Worm (Caenorhabditis elegans) whole organism, L3 larva: ENCODE data around the gene F35F10.5.
A peak's percentile ranks its signal among the peaks of the same experiment; 100 is the strongest.

Experiments used
- R02D3.7 ChIP-seq: fragments of 150-350 bp; optimal IDR thresholded peaks from 2 replicates; lab custom pipeline; 2014; ENCODE audit warnings: missing biosample characterization, missing genetic modification characterization
- ZK546.5 ChIP-seq: sonication (generic microtip); optimal IDR thresholded peaks from 2 replicates; lab custom pipeline; 2017; ENCODE audit warnings: missing biosample characterization, missing genetic modification characterization
- aly-2 ChIP-seq: fragments of 150-350 bp; optimal IDR thresholded peaks from 2 replicates; lab custom pipeline; 2014; ENCODE audit warnings: missing biosample characterization, missing genetic modification characterization
- ceh-16 ChIP-seq: sonication (generic microtip); optimal IDR thresholded peaks from 2 replicates; lab custom pipeline; 2017; ENCODE audit warnings: missing biosample characterization, missing genetic modification characterization
- ceh-82 ChIP-seq: fragments of 150-350 bp; optimal IDR thresholded peaks from 2 replicates; lab custom pipeline; 2014; ENCODE audit warnings: missing biosample characterization, missing genetic modification characterization
- ceh-9 ChIP-seq: sonication (generic microtip); optimal IDR thresholded peaks from 2 replicates; lab custom pipeline; 2018; ENCODE audit warnings: missing biosample characterization, missing genetic modification characterization
- daf-12 ChIP-seq: fragments of 150-350 bp; optimal IDR thresholded peaks from 2 replicates; lab custom pipeline; 2014; ENCODE audit warnings: missing biosample characterization, missing genetic modification reagents, missing genetic modification characterization
- egl-5 ChIP-seq: fragments of 150-350 bp; optimal IDR thresholded peaks from 2 replicates; lab custom pipeline; 2017; ENCODE audit warnings: missing biosample characterization, missing genetic modification reagents, missing genetic modification characterization, inconsistent platforms
- elt-1 ChIP-seq: fragments of 150-350 bp; optimal IDR thresholded peaks from 2 replicates; lab custom pipeline; 2014; ENCODE audit warnings: missing biosample characterization, missing genetic modification characterization
- eor-1 ChIP-seq, 2 experiments: fragments of 150-350 bp; optimal IDR thresholded peaks; 2 replicates each; lab custom pipeline; 2014 to 2018; ENCODE audit warnings: missing biosample characterization in 2 of 2, missing genetic modification characterization in 2 of 2
- fkh-10 ChIP-seq: sonication (generic microtip); optimal IDR thresholded peaks from 2 replicates; lab custom pipeline; 2017; ENCODE audit warnings: missing biosample characterization, missing genetic modification reagents, missing genetic modification characterization
- fos-1 ChIP-seq: fragments of 150-350 bp; optimal IDR thresholded peaks from 2 replicates; lab custom pipeline; 2014; ENCODE audit warnings: missing biosample characterization, missing genetic modification characterization
- lin-15B ChIP-seq: fragments of 150-350 bp; optimal IDR thresholded peaks from 2 replicates; lab custom pipeline; 2014; ENCODE audit warnings: missing biosample characterization, missing genetic modification characterization
- lsy-12 ChIP-seq: sonication (generic microtip); optimal IDR thresholded peaks from 2 replicates; lab custom pipeline; 2016; ENCODE audit warnings: mild to moderate bottlenecking, missing genetic modification characterization, missing compliant biosample characterization
- mdl-1 ChIP-seq: fragments of 150-350 bp; optimal IDR thresholded peaks from 2 replicates; lab custom pipeline; 2014; ENCODE audit warnings: missing biosample characterization, missing genetic modification characterization
- mml-1 ChIP-seq: fragments of 150-350 bp; sonication (generic microtip); optimal IDR thresholded peaks from 3 replicates; lab custom pipeline; 2014; ENCODE audit warnings: missing biosample characterization, missing genetic modification characterization
- nfya-1 ChIP-seq: sonication (generic microtip); optimal IDR thresholded peaks from 2 replicates; lab custom pipeline; 2017; ENCODE audit warnings: missing genetic modification characterization, mild to moderate bottlenecking, missing compliant biosample characterization, antibody characterized with exemption, moderate library complexity; ENCODE audit not compliant: insufficient read depth
- nhr-11 ChIP-seq: fragments of 150-350 bp; optimal IDR thresholded peaks from 2 replicates; lab custom pipeline; 2014; ENCODE audit warnings: missing biosample characterization, missing genetic modification characterization
- nhr-12 ChIP-seq: fragments of 150-350 bp; optimal IDR thresholded peaks from 2 replicates; lab custom pipeline; 2014; ENCODE audit warnings: missing biosample characterization, missing genetic modification characterization
- nhr-237 ChIP-seq: fragments of 150-350 bp; optimal IDR thresholded peaks from 2 replicates; lab custom pipeline; 2014; ENCODE audit warnings: missing biosample characterization, missing genetic modification characterization
- nhr-25 ChIP-seq: sonication (generic microtip); optimal IDR thresholded peaks from 2 replicates; lab custom pipeline; 2017; ENCODE audit warnings: missing biosample characterization, missing genetic modification characterization
- nhr-43 ChIP-seq: sonication (generic microtip); optimal IDR thresholded peaks from 2 replicates; lab custom pipeline; 2016; ENCODE audit warnings: mild to moderate bottlenecking, missing genetic modification characterization, missing compliant biosample characterization; ENCODE audit not compliant: poor library complexity, severe bottlenecking
- nhr-67 ChIP-seq: fragments of 150-350 bp; optimal IDR thresholded peaks from 2 replicates; lab custom pipeline; 2014; ENCODE audit warnings: missing biosample characterization, missing genetic modification characterization
- pqm-1 ChIP-seq: fragments of 150-350 bp; optimal IDR thresholded peaks from 2 replicates; lab custom pipeline; 2017; ENCODE audit warnings: missing biosample characterization, missing genetic modification characterization, inconsistent platforms
- sea-2 ChIP-seq: fragments of 150-350 bp; sonication (generic microtip); optimal IDR thresholded peaks from 4 replicates; lab custom pipeline; 2014; ENCODE audit warnings: missing biosample characterization, missing genetic modification reagents, missing genetic modification characterization
- unc-39 ChIP-seq: sonication (generic microtip); optimal IDR thresholded peaks from 4 replicates; lab custom pipeline; 2017; ENCODE audit warnings: missing biosample characterization, missing genetic modification characterization
- unc-62 ChIP-seq: fragments of 150-350 bp; sonication (generic microtip); optimal IDR thresholded peaks from 4 replicates; lab custom pipeline; 2014; ENCODE audit warnings: missing biosample characterization, missing genetic modification reagents, missing genetic modification characterization
- zag-1 ChIP-seq: fragments of 150-350 bp; optimal IDR thresholded peaks from 2 replicates; lab custom pipeline; 2014; ENCODE audit warnings: missing biosample characterization, missing genetic modification characterization
- ztf-11 ChIP-seq: fragments of 150-350 bp; optimal IDR thresholded peaks from 2 replicates; lab custom pipeline; 2014; ENCODE audit warnings: missing biosample characterization, missing genetic modification characterization

F35F10.5 gene

ce11 chrV:3279138-3279537 lies 5.6 kb upstream of the F35F10.5 start:
- TF ChIP-seq nhr-237 (no peak), aly-2 (tag; lab: Kevin White, UChicago) (no peak), egl-5 (tag; lab: Kevin White, UChicago) (peak; percentile 26)

ce11 chrV:3280009-3280408 lies 4.7 kb upstream of the F35F10.5 start, which contains the start of gene T28A11.2:
T28A11.2 (plus strand) TSS chrV:3280379.
- no peak for TF ChIP-seq R02D3.7 (tag; lab: Kevin White, UChicago)
- no peak for TF ChIP-seq mdl-1 (tag; lab: Kevin White, UChicago)

ce11 chrV:3281523-3281922 lies 3.2 kb upstream of the F35F10.5 start, which contains the start of gene T28A11.25:
T28A11.25 (plus strand) TSS chrV:3281823.
- no peak for TF ChIP-seq mml-1

DNA sequence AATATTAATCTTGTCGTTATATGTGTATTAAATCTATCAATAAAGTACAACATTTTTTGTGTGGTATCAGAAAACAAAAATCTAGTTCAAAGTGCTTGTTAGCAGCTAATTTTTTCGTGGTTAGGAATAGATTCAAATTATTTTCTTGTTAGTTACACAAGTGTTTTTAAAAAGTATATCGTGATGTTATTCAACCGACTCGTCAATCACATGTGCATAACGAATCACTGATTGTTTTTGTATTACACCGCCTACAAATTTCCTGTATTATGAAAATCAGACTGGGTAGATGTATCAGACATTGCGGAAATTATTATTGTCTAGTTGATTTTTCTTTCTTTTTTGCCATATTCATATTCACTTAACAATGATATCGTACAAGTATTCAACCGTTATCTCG lies 1.8 kb upstream of the F35F10.5 start, which contains the start of gene str-64:
str-64 (plus strand) TSS at position 301 of the 400 bp plus-strand sequence.
- TF ChIP-seq mdl-1 (tag; lab: Kevin White, UChicago) (no peak), ceh-16 (tag; lab: Kevin White, UChicago) (no peak), lin-15B (tag; lab: Kevin White, UChicago) (no peak), unc-39 (tag; lab: Kevin White, UChicago) (no peak), elt-1 (tag; lab: Kevin White, UChicago) (no peak), ztf-11 (no peak), zag-1 (tag; lab: Kevin White, UChicago) (no peak), pqm-1 (tag; lab: Kevin White, UChicago) (no peak)

DNA sequence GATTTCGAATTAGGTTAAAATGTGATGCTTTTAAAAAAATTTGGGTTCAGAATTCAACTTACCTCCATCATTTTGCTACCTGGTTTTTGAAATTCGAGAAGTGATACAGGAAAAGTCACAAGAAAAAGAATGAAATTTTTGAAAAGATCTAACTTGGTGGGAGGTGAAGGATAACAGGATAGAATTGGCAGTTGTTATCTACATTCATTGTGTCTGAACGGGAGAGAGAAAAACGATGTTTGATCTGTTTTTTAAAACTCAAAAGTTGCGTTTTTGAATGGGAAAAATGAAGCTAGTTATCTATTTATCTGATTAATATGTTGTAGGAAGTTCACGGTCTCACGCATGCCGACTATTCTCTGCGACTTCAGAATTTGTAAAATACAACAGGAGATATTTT lies 2.6 kb downstream of the F35F10.5 start, which contains the start of gene F35F10.7:
F35F10.7 (minus strand) TSS at position 101 of the 400 bp plus-strand sequence.
- TF ChIP-seq ceh-9 (tag; lab: Kevin White, UChicago): no peak
- TF ChIP-seq nhr-12 (tag; lab: Kevin White, UChicago): no peak
- no peak for TF ChIP-seq unc-39 (tag; lab: Kevin White, UChicago)
- no peak for TF ChIP-seq sea-2 (GFP tag; lab: Kevin White, UChicago)
- TF ChIP-seq mdl-1 (tag; lab: Kevin White, UChicago): no peak
- no peak for TF ChIP-seq nhr-237
- TF ChIP-seq nhr-11 (tag; lab: Kevin White, UChicago): no peak
- TF ChIP-seq lin-15B (tag; lab: Kevin White, UChicago): no peak
- TF ChIP-seq nhr-43: no peak
- no peak for TF ChIP-seq fkh-10
- no peak for TF ChIP-seq daf-12 (tag; lab: Kevin White, UChicago)
- no peak for TF ChIP-seq aly-2 (tag; lab: Kevin White, UChicago)
- TF ChIP-seq ZK546.5 (tag; lab: Kevin White, UChicago): no peak
- TF ChIP-seq ceh-82 (tag; lab: Kevin White, UChicago): no peak
- no peak for TF ChIP-seq lsy-12 (tag; lab: Kevin White, UChicago)
- no peak for TF ChIP-seq fos-1 (tag; lab: Kevin White, UChicago)
- TF ChIP-seq, all 47 proteins: peak for 0

ce11 chrV:3288134-3288533 lies 3.4 kb downstream of the F35F10.5 start:
- TF ChIP-seq pqm-1 (tag; lab: Kevin White, UChicago): no peak
- TF ChIP-seq aly-2 (tag; lab: Kevin White, UChicago): no peak
- no peak for TF ChIP-seq mdl-1 (tag; lab: Kevin White, UChicago)
- TF ChIP-seq nhr-43: no peak
- TF ChIP-seq nhr-67: no peak
- TF ChIP-seq nhr-25: no peak
- TF ChIP-seq ceh-16 (tag; lab: Kevin White, UChicago): no peak
- no peak for TF ChIP-seq egl-5 (tag; lab: Kevin White, UChicago)
- TF ChIP-seq nhr-237: no peak
- no peak for TF ChIP-seq unc-62 (GFP tag; lab: Kevin White, UChicago)

DNA sequence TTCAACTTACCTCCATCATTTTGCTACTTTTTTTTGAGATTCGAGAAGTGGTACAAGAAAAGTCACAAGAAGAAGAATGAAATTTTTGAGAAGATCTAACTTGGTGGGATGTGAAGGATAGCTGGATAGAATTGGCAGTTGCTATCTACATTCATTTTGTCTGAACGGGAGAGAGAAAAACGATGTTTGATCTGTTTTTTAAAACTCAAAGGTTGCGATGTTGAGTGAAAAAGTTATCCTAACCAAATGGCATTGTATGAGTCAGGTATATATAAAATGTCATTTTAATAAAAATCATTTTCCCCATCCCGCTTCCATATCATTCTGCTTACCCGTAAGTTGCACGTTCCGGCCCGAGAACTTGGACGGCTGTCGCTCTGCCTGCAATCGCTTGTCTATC lies 4.5 kb downstream of the F35F10.5 start, which contains the start of gene F35F10.6:
F35F10.6 (minus strand) TSS at position 101 of the 400 bp plus-strand sequence.
- TF ChIP-seq nhr-12 (tag; lab: Kevin White, UChicago) (no peak), eor-1 (tag; optimal IDR thresholded peaks at IDR 0.05; lab: Kevin White, UChicago) (no peak), nfya-1 (tag; lab: Kevin White, UChicago) (no peak)
